Worm (Caenorhabditis elegans): ENCODE data around the gene gpa-5.

DNA sequence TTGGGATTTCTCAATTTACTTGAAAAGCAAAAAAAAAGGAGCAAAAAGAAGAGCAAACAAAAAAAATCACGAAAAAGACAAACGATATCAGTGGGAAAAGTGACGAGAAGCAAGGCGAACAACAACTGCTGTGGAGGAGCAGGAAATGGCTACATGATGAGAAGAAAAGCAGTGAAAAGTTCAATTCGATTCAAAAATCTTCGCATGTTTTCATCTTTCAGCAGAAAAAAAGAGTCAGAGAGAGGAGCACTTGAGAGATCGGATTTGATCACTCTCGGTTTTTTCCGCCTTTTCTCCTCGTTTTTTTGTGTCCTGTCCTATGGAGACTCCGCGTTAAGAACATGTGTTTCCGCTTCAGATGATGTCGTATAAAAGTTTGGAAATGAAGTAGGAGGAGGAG lies 18.1 kb upstream of the gpa-5 start:
- no peak for TF ChIP-seq mdl-1 (tag; optimal IDR thresholded peaks at IDR 0.05)
- TF ChIP-seq egl-27 (tag; optimal IDR thresholded peaks at IDR 0.05) = no peak
- TF ChIP-seq alr-1 (tag; optimal IDR thresholded peaks at IDR 0.05; ENCODE audit: borderline replicate concordance) = no peak
- TF ChIP-seq nhr-76 (tag; optimal IDR thresholded peaks at IDR 0.05) = no peak
- no peak for TF ChIP-seq ztf-11 (tag; optimal IDR thresholded peaks at IDR 0.05)
- TF ChIP-seq sox-4 (tag; optimal IDR thresholded peaks at IDR 0.05) = no peak

Measured in whole organism, L1 larva.